Worm (Caenorhabditis elegans) whole organism, young adult: ENCODE measurements around the gene nhr-171.

Experiments
- B0035.1 ChIP-seq: sonication (generic microtip); optimal IDR thresholded peaks from 2 replicates; lab custom pipeline; 2016; ENCODE audit warnings: missing genetic modification characterization, mild to moderate bottlenecking, missing compliant biosample characterization, missing genotype, missing genetic modification reagents
- F37B4.10 ChIP-seq: fragments of 200-800 bp; sonication (Bioruptor generic); IDR thresholded peaks from 2 replicates; pipeline ENCODE4 v1.3.6; 2022; ENCODE audit warnings: missing genetic modification characterization, missing compliant biosample characterization
- F52B5.7 ChIP-seq: sonication (generic microtip); optimal IDR thresholded peaks from 2 replicates; lab custom pipeline; 2016; ENCODE audit warnings: mild to moderate bottlenecking, missing genetic modification characterization, missing compliant biosample characterization
- F57C9.4 ChIP-seq: sonication (generic microtip); optimal IDR thresholded peaks from 2 replicates; lab custom pipeline; 2017; ENCODE audit warnings: mild to moderate bottlenecking, missing genetic modification characterization, missing compliant biosample characterization
- T26A5.8 ChIP-seq: sonication (generic microtip); optimal IDR thresholded peaks from 2 replicates; lab custom pipeline; 2016; ENCODE audit warnings: missing genetic modification characterization, missing compliant biosample characterization
- Y53F4B.3 ChIP-seq: fragments of 200-800 bp; sonication (Bioruptor generic); IDR thresholded peaks from 2 replicates; pipeline ENCODE4 v1.3.6; 2022; ENCODE audit warnings: missing genetic modification reagents, missing genetic modification characterization, missing compliant biosample characterization
- Y53G8AR.9 ChIP-seq: fragments of 200-800 bp; sonication (Bioruptor generic); conservative IDR thresholded peaks from 2 replicates; pipeline ENCODE4 v1.3.6; 2022; ENCODE audit warnings: missing genetic modification reagents, missing genetic modification characterization, missing compliant biosample characterization
- Y67H2A.10 ChIP-seq: fragments of 200-800 bp; sonication (Bioruptor generic); conservative IDR thresholded peaks from 2 replicates; pipeline ENCODE4 v1.3.6; 2022; ENCODE audit warnings: missing genetic modification reagents, missing genetic modification characterization, missing compliant biosample characterization
- Y79H2A.3 ChIP-seq: fragments of 200-800 bp; sonication (Bioruptor generic); conservative IDR thresholded peaks from 2 replicates; pipeline ENCODE4 v1.3.6; 2022; ENCODE audit warnings: missing genetic modification reagents, missing genetic modification characterization, missing compliant biosample characterization
- aptf-3 ChIP-seq: fragments of 200-800 bp; sonication (Bioruptor generic); IDR thresholded peaks from 2 replicates; pipeline ENCODE4 v1.3.6; 2022; ENCODE audit warnings: missing genetic modification characterization, missing compliant biosample characterization
- atf-7 ChIP-seq: sonication (generic microtip); optimal IDR thresholded peaks from 2 replicates; lab custom pipeline; 2017; ENCODE audit warnings: mild to moderate bottlenecking, missing genetic modification characterization, missing compliant biosample characterization
- athp-1 ChIP-seq: sonication (generic microtip); optimal IDR thresholded peaks from 2 replicates; lab custom pipeline; 2017; ENCODE audit warnings: mild to moderate bottlenecking, missing genetic modification characterization, missing compliant biosample characterization
- attf-5 ChIP-seq: fragments of 200-800 bp; sonication (Bioruptor generic); optimal IDR thresholded peaks from 2 replicates; lab custom pipeline; 2018; ENCODE audit warnings: mild to moderate bottlenecking, missing genetic modification characterization, missing compliant biosample characterization
- attf-6 ChIP-seq: fragments of 200-800 bp; sonication (Bioruptor generic); IDR thresholded peaks from 2 replicates; pipeline ENCODE4 v1.3.6; 2022; ENCODE audit warnings: missing genetic modification reagents, missing genetic modification characterization, missing compliant biosample characterization
- bed-1 ChIP-seq: fragments of 200-800 bp; sonication (Bioruptor generic); IDR thresholded peaks from 2 replicates; pipeline ENCODE4 v1.3.6; 2022; ENCODE audit warnings: missing genetic modification reagents, missing genetic modification characterization, missing compliant biosample characterization
- bed-2 ChIP-seq: fragments of 200-800 bp; sonication (Bioruptor generic); IDR thresholded peaks from 2 replicates; pipeline ENCODE4 v1.3.6; 2022; ENCODE audit warnings: missing genetic modification reagents, missing genetic modification characterization, missing compliant biosample characterization
- ceh-27 ChIP-seq: fragments of 200-800 bp; sonication (Bioruptor generic); optimal IDR thresholded peaks from 2 replicates; lab custom pipeline; 2018; ENCODE audit warnings: mild to moderate bottlenecking, missing genetic modification characterization, moderate library complexity, missing compliant biosample characterization
- ceh-79 ChIP-seq: sonication (generic microtip); optimal IDR thresholded peaks from 2 replicates; lab custom pipeline; 2017; ENCODE audit warnings: mild to moderate bottlenecking, missing genetic modification characterization, missing compliant biosample characterization
- ets-4 ChIP-seq: fragments of 200-800 bp; sonication (Bioruptor generic); optimal IDR thresholded peaks from 2 replicates; lab custom pipeline; 2018; ENCODE audit warnings: mild to moderate bottlenecking, missing genetic modification characterization, missing compliant biosample characterization
- fkh-3 ChIP-seq: sonication (generic microtip); optimal IDR thresholded peaks from 2 replicates; lab custom pipeline; 2016; ENCODE audit warnings: mild to moderate bottlenecking, missing genetic modification characterization, missing compliant biosample characterization
- hlh-12 ChIP-seq: sonication (generic microtip); optimal IDR thresholded peaks from 2 replicates; lab custom pipeline; 2016; ENCODE audit warnings: missing genetic modification characterization, missing compliant biosample characterization
- hmg-1.2 ChIP-seq: fragments of 200-800 bp; sonication (Bioruptor generic); IDR thresholded peaks from 2 replicates; pipeline ENCODE4 v1.3.6; 2022; ENCODE audit warnings: missing genetic modification reagents, missing genetic modification characterization, missing compliant biosample characterization
- lsy-27 ChIP-seq: sonication (generic microtip); optimal IDR thresholded peaks from 2 replicates; lab custom pipeline; 2017; ENCODE audit warnings: missing genetic modification characterization, mild to moderate bottlenecking, missing compliant biosample characterization, antibody characterized with exemption, missing genotype, borderline replicate concordance; ENCODE audit not compliant: insufficient read depth
- madf-6 ChIP-seq: fragments of 200-800 bp; sonication (Bioruptor generic); IDR thresholded peaks from 2 replicates; pipeline ENCODE4 v1.3.6; 2022; ENCODE audit warnings: missing genetic modification reagents, missing genetic modification characterization, missing compliant biosample characterization
- mel-28 ChIP-seq: sonication (generic microtip); optimal IDR thresholded peaks from 2 replicates; lab custom pipeline; 2016; ENCODE audit warnings: borderline replicate concordance, mild to moderate bottlenecking, missing genetic modification characterization, missing compliant biosample characterization
- nhr-179 ChIP-seq: sonication (generic microtip); optimal IDR thresholded peaks from 2 replicates; lab custom pipeline; 2016; ENCODE audit warnings: mild to moderate bottlenecking, missing genetic modification characterization, missing compliant biosample characterization
- nhr-80 ChIP-seq: sonication (generic microtip); optimal IDR thresholded peaks from 2 replicates; lab custom pipeline; 2016; ENCODE audit warnings: missing genetic modification characterization, missing compliant biosample characterization
- nhr-90 ChIP-seq: sonication (generic microtip); optimal IDR thresholded peaks from 2 replicates; lab custom pipeline; 2016; ENCODE audit warnings: missing genotype, mild to moderate bottlenecking, missing genetic modification characterization, missing compliant biosample characterization
- pbrm-1 ChIP-seq: fragments of 200-800 bp; sonication (Bioruptor generic); IDR thresholded peaks from 2 replicates; pipeline ENCODE4 v1.3.6; 2022; ENCODE audit warnings: missing genetic modification reagents, missing genetic modification characterization, missing compliant biosample characterization
- sea-2 ChIP-seq: fragments of 200-800 bp; sonication (Bioruptor generic); IDR thresholded peaks from 2 replicates; pipeline ENCODE4 v1.3.6; 2022; ENCODE audit warnings: missing genetic modification characterization, missing compliant biosample characterization
- snpc-3.4 ChIP-seq: sonication (generic microtip); optimal IDR thresholded peaks from 2 replicates; lab custom pipeline; 2017; ENCODE audit warnings: missing genetic modification characterization, mild to moderate bottlenecking, missing compliant biosample characterization, antibody characterized with exemption, moderate library complexity, missing genotype, missing genetic modification reagents
- snpc-4 ChIP-seq, 5 experiments: fragments of 150-350 bp in 1 of 5; sonication (generic microtip) in 4 of 5; optimal IDR thresholded peaks; 2 replicates each; lab custom pipeline; 2014 to 2018; ENCODE audit warnings: missing genetic modification characterization in 5 of 5, missing biosample characterization in 3 of 5, antibody characterized with exemption in 2 of 5, mild to moderate bottlenecking in 2 of 5, missing compliant biosample characterization in 2 of 5, missing genotype in 2 of 5, moderate library complexity in 2 of 5, missing genetic modification reagents in 1 of 5
- sptf-2 ChIP-seq: fragments of 200-800 bp; sonication (Bioruptor generic); optimal IDR thresholded peaks from 2 replicates; lab custom pipeline; 2018; ENCODE audit warnings: mild to moderate bottlenecking, missing genetic modification characterization, missing compliant biosample characterization
- tbx-9 ChIP-seq: sonication (generic microtip); optimal IDR thresholded peaks from 2 replicates; lab custom pipeline; 2016; ENCODE audit warnings: borderline replicate concordance, missing genetic modification characterization, inconsistent platforms, missing compliant biosample characterization
- ztf-18 ChIP-seq: sonication (generic microtip); optimal IDR thresholded peaks from 2 replicates; lab custom pipeline; 2016; ENCODE audit warnings: missing genotype, mild to moderate bottlenecking, missing genetic modification characterization, missing compliant biosample characterization
- ztf-22 ChIP-seq: fragments of 200-800 bp; sonication (Bioruptor generic); optimal IDR thresholded peaks from 2 replicates; lab custom pipeline; 2018; ENCODE audit warnings: mild to moderate bottlenecking, missing genetic modification characterization, moderate library complexity, missing compliant biosample characterization
- ztf-28 ChIP-seq: fragments of 200-800 bp; sonication (Bioruptor generic); IDR thresholded peaks from 2 replicates; pipeline ENCODE4 v1.3.6; 2022; ENCODE audit warnings: missing genetic modification reagents, missing genetic modification characterization, missing compliant biosample characterization
- ztf-6 ChIP-seq: fragments of 200-800 bp; sonication (Bioruptor generic); IDR thresholded peaks from 2 replicates; pipeline ENCODE4 v1.3.6; 2022; ENCODE audit warnings: missing genetic modification reagents, missing genetic modification characterization, missing compliant biosample characterization

nhr-171 gene

DNA sequence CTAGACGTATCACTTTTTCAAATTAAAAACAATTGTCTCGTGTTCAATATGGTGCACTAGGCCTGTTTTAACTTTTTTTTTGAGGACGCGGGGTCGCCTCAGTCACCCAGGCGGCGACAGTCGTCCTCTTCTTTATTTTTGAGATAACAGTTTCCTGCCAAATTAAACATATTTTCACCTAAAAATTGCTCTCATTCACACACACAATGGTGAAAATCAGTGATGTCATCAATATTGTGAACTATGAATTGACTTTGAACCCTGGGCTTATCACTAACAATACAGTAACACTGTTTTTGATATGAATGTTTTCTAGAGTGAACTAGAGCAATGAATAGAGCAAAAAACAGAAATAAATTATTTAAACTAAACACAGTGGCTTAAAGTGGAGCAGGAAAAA, 9.7 kb downstream of the nhr-171 start:
- TF ChIP-seq tbx-9 (tag; lab: Kevin White, UChicago) (no peak), nhr-80 (tag; lab: Kevin White, UChicago) (peak; percentile 73), ets-4 (GFP tag; lab: Kevin White, UChicago) (no peak), snpc-4 (GFP tag; optimal IDR thresholded peaks at IDR 0.05; lab: Kevin White, UChicago) (no peak), snpc-4 (tag; optimal IDR thresholded peaks at IDR 0.05; lab: Kevin White, UChicago) (no peak), sptf-2 (GFP tag; lab: Kevin White, UChicago) (no peak), sea-2 (GFP tag; lab: Robert Waterston, UW) (no peak), atf-7 (tag; lab: Kevin White, UChicago) (no peak)

DNA sequence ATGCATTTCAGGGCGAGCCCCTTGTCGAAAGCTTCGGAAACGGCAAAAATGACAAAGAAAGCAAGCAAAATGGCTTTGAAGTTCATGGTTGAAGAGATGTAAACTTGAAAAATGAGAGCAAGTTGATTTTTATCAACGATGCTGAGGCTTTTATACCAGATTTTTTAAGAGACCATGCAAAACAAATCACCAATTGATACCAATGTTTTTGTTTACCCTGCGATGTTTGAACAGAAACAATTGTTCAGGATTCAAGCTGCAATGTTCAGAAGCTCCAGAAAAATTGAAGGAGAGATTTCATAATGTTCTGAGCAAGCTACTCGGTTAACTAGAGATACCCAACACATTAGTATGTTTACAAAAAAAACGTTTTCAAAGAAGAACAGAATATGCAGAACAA, 10.7 kb downstream of the nhr-171 start, which contains the start of gene C54F6.15:
TSS of gene C54F6.15 (minus strand) at position 101 of the 400 bp plus-strand sequence.
- TF ChIP-seq F37B4.10 (GFP tag; lab: Robert Waterston, UW), result 0 out of 2 replicates have a peak, but pooled peaks have one; percentile 46
- no peak for TF ChIP-seq sptf-2 (GFP tag; lab: Kevin White, UChicago)
- no peak for TF ChIP-seq B0035.1

DNA sequence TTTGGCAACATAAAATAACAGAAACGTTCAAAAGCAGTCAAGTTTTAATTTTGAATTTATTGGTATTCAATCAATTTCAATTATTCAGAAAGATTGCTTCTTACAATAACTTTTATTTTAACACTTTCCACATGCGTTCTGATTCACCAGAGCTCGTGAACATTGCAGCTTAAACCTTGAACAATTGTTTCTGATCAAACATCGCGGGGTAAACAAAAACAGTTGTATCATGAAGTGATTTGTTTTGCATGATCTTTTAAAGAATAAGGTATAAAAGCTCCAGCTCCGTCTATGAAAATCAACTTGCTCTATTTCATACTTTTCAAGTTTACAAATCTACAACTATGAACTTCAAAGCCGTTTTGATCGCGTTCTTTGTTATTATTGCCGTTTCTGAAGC, 11.8 kb downstream of the nhr-171 start, which contains the start of gene C54F6.6:
TSS of gene C54F6.6 (plus strand) at position 301 of the 400 bp plus-strand sequence.
- TF ChIP-seq ztf-22 (no peak), ztf-18 (tag; lab: Kevin White, UChicago) (no peak), nhr-179 (tag; lab: Kevin White, UChicago) (no peak), hlh-12 (no peak), F52B5.7 (tag; lab: Kevin White, UChicago) (no peak)

DNA sequence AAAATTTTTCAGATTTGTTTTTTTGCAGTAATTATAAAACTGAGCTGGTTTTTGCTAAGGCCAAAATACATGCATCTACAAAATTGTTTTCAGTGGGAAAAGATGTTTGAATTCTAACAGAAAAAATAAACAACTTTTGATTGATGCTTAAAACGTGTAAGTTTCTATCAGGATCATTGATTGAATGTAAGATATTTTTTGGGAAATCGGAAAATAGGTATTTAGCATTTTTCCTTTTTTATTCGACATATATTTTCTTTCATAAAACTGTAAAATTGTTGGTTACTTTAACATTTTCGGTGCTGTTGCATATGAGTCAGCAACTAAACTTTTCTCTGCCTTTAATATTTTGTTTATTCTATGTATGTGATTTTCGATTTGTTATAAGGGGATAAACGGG, 12.9 kb downstream of the nhr-171 start, which contains the start of gene C54F6.20:
TSS of gene C54F6.20 (plus strand) at position 301 of the 400 bp plus-strand sequence.
- TF ChIP-seq F57C9.4 (tag; lab: Kevin White, UChicago) (no peak), bed-1 (GFP tag; lab: Robert Waterston, UW) (no peak), ztf-6 (GFP tag; lab: Robert Waterston, UW) (no peak), hmg-1.2 (GFP tag; lab: Robert Waterston, UW) (no peak), ceh-79 (tag; lab: Kevin White, UChicago) (no peak), sptf-2 (GFP tag; lab: Kevin White, UChicago) (no peak), athp-1 (tag; lab: Kevin White, UChicago) (no peak), Y53F4B.3 (GFP tag; lab: Robert Waterston, UW) (no peak), attf-6 (GFP tag; lab: Robert Waterston, UW) (no peak), fkh-3 (tag; lab: Kevin White, UChicago) (no peak), ztf-28 (no peak), T26A5.8 (no peak), sea-2 (GFP tag; lab: Robert Waterston, UW) (no peak), Y67H2A.10 (GFP tag; lab: Robert Waterston, UW) (no peak), madf-6 (GFP tag; lab: Robert Waterston, UW) (no peak), lsy-27 (tag; lab: Kevin White, UChicago) (no peak), atf-7 (tag; lab: Kevin White, UChicago) (no peak), tbx-9 (tag; lab: Kevin White, UChicago) (no peak), nhr-90 (tag; lab: Kevin White, UChicago) (no peak), Y79H2A.3 (GFP tag; lab: Robert Waterston, UW) (no peak)

DNA sequence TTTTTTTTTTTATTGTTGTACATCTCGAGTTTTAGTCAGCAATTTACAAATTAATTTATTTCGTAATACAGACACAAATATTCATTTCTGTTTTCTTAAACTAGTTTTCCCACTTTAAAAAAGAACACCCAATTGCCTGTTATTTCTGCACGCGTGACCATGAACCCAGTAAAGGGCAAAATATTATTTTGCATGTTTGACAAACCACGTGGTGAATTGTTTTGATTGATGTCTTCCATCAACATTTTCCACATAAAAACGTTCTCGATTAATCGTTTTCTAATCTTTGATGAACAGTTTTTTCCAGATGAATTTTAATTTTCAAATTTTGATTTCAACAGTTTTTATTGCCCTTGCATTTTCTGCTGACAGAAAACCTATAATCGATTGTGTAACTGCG, 14.1 kb downstream of the nhr-171 start, which contains the start of gene C54F6.18:
TSS of gene C54F6.18 (plus strand) at position 301 of the 400 bp plus-strand sequence.
- TF ChIP-seq ceh-27 (GFP tag; lab: Kevin White, UChicago) (no peak), atf-7 (tag; lab: Kevin White, UChicago) (no peak), pbrm-1 (GFP tag; lab: Robert Waterston, UW) (no peak), tbx-9 (tag; lab: Kevin White, UChicago) (no peak), attf-5 (GFP tag; lab: Kevin White, UChicago) (no peak), mel-28 (no peak), Y53G8AR.9 (GFP tag; lab: Robert Waterston, UW) (no peak), snpc-3.4 (tag; lab: Kevin White, UChicago) (no peak), aptf-3 (GFP tag; lab: Robert Waterston, UW) (no peak), bed-2 (GFP tag; lab: Robert Waterston, UW) (no peak), madf-6 (GFP tag; lab: Robert Waterston, UW) (no peak), F57C9.4 (tag; lab: Kevin White, UChicago) (no peak), fkh-3 (tag; lab: Kevin White, UChicago) (no peak)
